Worm (Caenorhabditis elegans) whole organism, L3 larva: ENCODE results near the gene rec-8.

Source experiments
- ZK546.5 ChIP-seq: sonication (generic microtip); optimal IDR thresholded peaks from 2 replicates; lab custom pipeline; 2017; ENCODE audit warnings: missing biosample characterization, missing genetic modification characterization
- aly-2 ChIP-seq: fragments of 150-350 bp; optimal IDR thresholded peaks from 2 replicates; lab custom pipeline; 2014; ENCODE audit warnings: missing biosample characterization, missing genetic modification characterization
- ceh-82 ChIP-seq: fragments of 150-350 bp; optimal IDR thresholded peaks from 2 replicates; lab custom pipeline; 2014; ENCODE audit warnings: missing biosample characterization, missing genetic modification characterization
- fkh-10 ChIP-seq: sonication (generic microtip); optimal IDR thresholded peaks from 2 replicates; lab custom pipeline; 2017; ENCODE audit warnings: missing biosample characterization, missing genetic modification reagents, missing genetic modification characterization
- lin-15B ChIP-seq: fragments of 150-350 bp; optimal IDR thresholded peaks from 2 replicates; lab custom pipeline; 2014; ENCODE audit warnings: missing biosample characterization, missing genetic modification characterization
- nhr-11 ChIP-seq: fragments of 150-350 bp; optimal IDR thresholded peaks from 2 replicates; lab custom pipeline; 2014; ENCODE audit warnings: missing biosample characterization, missing genetic modification characterization
- nhr-237 ChIP-seq: fragments of 150-350 bp; optimal IDR thresholded peaks from 2 replicates; lab custom pipeline; 2014; ENCODE audit warnings: missing biosample characterization, missing genetic modification characterization
- nhr-76 ChIP-seq: fragments of 150-350 bp; sonication (generic microtip); optimal IDR thresholded peaks from 5 replicates; lab custom pipeline; 2014; ENCODE audit warnings: missing biosample characterization, missing genetic modification characterization
- snpc-4 ChIP-seq: fragments of 150-350 bp; optimal IDR thresholded peaks from 2 replicates; lab custom pipeline; 2014; ENCODE audit warnings: missing biosample characterization, missing genetic modification characterization
- unc-62 ChIP-seq: fragments of 150-350 bp; sonication (generic microtip); optimal IDR thresholded peaks from 4 replicates; lab custom pipeline; 2014; ENCODE audit warnings: missing biosample characterization, missing genetic modification reagents, missing genetic modification characterization

ce11 chrIV:13374918-13375317 lies 21.9 kb upstream of the rec-8 start:
- no peak for TF ChIP-seq nhr-11 (tag; lab: Kevin White, UChicago)
- no peak for TF ChIP-seq nhr-237
- TF ChIP-seq nhr-76: no peak
- no peak for TF ChIP-seq snpc-4 (tag; lab: Kevin White, UChicago)
- no peak for TF ChIP-seq lin-15B (tag; lab: Kevin White, UChicago)
- no peak for TF ChIP-seq aly-2
- TF ChIP-seq ceh-82: no peak
- TF ChIP-seq fkh-10 (GFP tag; lab: Kevin White, UChicago): no peak
- no peak for TF ChIP-seq ZK546.5
- TF ChIP-seq unc-62: no peak
